Worm (Caenorhabditis elegans) whole organism, L3 larva: ENCODE measurements around the gene T19H5.7.

ENCODE experiments used
- snpc-4 ChIP-seq: fragments of 150-350 bp; optimal IDR thresholded peaks from 2 replicates; lab custom pipeline; 2014; ENCODE audit warnings: missing biosample characterization, missing genetic modification characterization
- unc-39 ChIP-seq: sonication (generic microtip); optimal IDR thresholded peaks from 4 replicates; lab custom pipeline; 2017; ENCODE audit warnings: missing biosample characterization, missing genetic modification characterization
- unc-62 ChIP-seq: fragments of 150-350 bp; sonication (generic microtip); optimal IDR thresholded peaks from 4 replicates; lab custom pipeline; 2014; ENCODE audit warnings: missing biosample characterization, missing genetic modification reagents, missing genetic modification characterization
- ztf-11 ChIP-seq: fragments of 150-350 bp; optimal IDR thresholded peaks from 2 replicates; lab custom pipeline; 2014; ENCODE audit warnings: missing biosample characterization, missing genetic modification characterization

DNA sequence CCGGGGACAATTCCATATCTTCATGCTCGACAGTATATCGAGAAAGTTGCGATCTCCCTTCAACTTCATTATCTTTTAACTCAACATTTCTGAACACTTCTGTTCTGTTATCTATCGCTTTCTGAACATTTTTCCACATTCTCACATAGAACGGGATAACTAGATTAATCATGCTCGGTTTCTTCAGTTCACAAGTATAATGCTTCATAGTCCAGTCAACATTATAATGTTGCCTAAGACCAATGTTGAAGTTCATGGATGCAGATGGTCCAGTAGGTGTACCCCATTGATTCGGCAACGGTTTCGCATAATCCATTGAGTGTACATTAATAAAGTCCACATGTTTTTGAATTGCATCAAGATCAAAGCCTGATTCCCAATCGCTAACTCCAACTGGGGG, 41.1 kb downstream of the T19H5.7 start:
- TF ChIP-seq ztf-11 (tag; lab: Kevin White, UChicago) (no peak), snpc-4 (tag; lab: Kevin White, UChicago) (no peak), unc-39 (tag; lab: Kevin White, UChicago) (no peak), unc-62 (no peak)
